Fruit fly (Drosophila melanogaster): ENCODE results near the gene CG44532.

The CG44532 gene

DNA sequence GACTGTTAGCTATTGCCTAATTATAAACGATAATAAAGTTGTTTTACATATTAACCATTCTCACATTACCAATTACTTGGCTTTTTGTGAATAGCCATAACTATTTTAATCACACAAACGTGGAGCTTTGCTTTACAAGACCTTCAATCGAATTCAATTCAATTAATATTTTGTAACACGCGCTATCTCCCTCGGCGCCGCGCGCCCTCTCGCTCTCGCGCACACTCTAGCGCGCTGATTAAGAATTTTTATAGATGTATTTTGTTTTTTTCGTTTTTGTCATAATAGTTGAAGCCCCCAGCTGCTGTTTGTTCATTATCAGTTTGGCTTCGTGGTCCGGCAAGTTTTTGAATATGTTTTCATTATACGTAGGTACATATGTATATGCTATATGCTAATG, 39.2 kb downstream of the CG44532 start:
- TF ChIP-seq Snoo (tag; optimal IDR thresholded peaks at IDR 0.05) (no peak), CG8301 (tag; optimal IDR thresholded peaks at IDR 0.05) (no peak), CG17806 (tag; optimal IDR thresholded peaks at IDR 0.05) (no peak)

DNA sequence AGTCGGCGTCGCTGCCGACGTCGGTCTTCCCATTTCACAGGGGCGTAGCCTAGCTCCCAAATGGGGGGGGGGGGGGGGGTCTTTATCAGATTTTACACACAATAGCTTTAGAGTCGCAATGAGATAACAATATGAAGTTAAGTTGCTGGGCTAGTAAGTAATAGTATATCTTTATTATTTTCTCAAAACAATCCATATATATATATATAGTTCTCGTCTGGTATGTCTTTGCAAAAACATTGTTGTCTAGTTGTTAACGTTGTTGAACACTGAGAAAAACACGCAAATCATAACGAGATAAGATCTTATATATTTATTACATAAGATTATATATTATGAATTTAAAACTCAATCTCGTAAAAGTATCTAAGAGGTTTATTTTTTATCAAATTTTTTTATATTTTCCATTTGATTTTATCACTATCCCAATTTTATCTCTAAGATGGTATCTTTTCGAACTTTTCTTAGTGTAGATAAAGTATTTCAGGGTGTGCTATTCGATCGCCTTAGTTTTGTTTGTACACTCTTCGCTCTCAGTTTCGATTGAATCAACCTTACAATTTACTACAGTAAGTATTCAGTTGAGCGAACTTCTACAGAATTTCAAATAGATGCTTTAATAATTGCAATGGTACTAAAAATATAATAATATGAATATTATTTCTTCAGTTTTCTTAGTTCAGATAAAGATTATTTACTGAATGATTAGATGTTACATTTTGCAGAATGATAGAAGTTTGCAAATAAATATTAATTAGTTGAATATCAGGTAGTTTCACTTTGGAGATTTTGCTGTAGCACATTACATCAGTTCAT, 40.2 kb downstream of the CG44532 start:
- TF ChIP-seq CG14655 (GFP tag; optimal IDR thresholded peaks at IDR 0.05) (peak; percentile 67), CG9948 (tag; optimal IDR thresholded peaks at IDR 0.05) (peak; percentile 51), CG8301 (tag; optimal IDR thresholded peaks at IDR 0.05) (peak; percentile 6), EcR (GFP tag; optimal IDR thresholded peaks at IDR 0.05) (no peak), D1 (tag; optimal IDR thresholded peaks at IDR 0.05) (no peak), CG17806 (tag; optimal IDR thresholded peaks at IDR 0.05) (peak; percentile 49), CG4496 (GFP tag; IDR thresholded peaks at IDR 0.05) (peak; percentile 87), Snoo (tag; optimal IDR thresholded peaks at IDR 0.05) (no peak), CG10348 (GFP tag; IDR thresholded peaks at IDR 0.05) (peak; percentile 62), CG12605 (GFP tag; IDR thresholded peaks at IDR 0.05) (peak; percentile 77), Pif1B (GFP tag; optimal IDR thresholded peaks at IDR 0.05) (peak; percentile 4), Pif1A (GFP tag; optimal IDR thresholded peaks at IDR 0.05) (no peak), CG15710 (tag; optimal IDR thresholded peaks at IDR 0.05) (peak; percentile 58), Ets98B (GFP tag; IDR thresholded peaks at IDR 0.05) (peak; percentile 91), rn (GFP tag; IDR thresholded peaks at IDR 0.05) (peak; percentile 55; the same call in 1 of the 2 replicates), fd96Ca (GFP tag; IDR thresholded peaks at IDR 0.05) (peak; percentile 91), CG8159 (tag; optimal IDR thresholded peaks at IDR 0.05) (peak; percentile 52), CG13204 (GFP tag; optimal IDR thresholded peaks at IDR 0.05) (no peak), gl (tag; optimal IDR thresholded peaks at IDR 0.05) (no peak), CG32121 (GFP tag; IDR thresholded peaks at IDR 0.05) (peak; percentile 82), CG34367 (tag; optimal IDR thresholded peaks at IDR 0.05) (peak; percentile 33)

DNA sequence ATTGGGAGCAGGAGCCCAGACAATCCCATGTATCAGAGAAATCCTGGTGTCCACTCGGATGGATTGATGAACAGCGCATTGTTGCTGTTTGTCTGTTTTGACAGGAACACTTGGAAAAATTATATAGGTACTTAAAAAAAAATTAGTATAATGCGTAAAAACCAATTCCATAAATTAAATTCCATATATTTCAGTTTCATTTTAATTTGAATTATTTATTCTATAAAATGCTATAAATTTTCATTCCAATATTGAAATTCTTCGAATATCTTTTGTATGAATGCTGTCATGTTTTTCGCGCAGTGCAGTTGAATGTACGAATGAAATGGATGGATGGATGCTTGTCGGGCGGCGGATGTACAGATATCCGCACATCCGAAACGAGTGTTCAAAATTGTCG, 48.9 kb downstream of the CG44532 start, which contains the start of gene SmydA-9:
Gene SmydA-9 (minus strand): TSS at position 101 of the 400 bp plus-strand sequence.
- no peak for TF ChIP-seq CG14655 (GFP tag; optimal IDR thresholded peaks at IDR 0.05)
- TF ChIP-seq CG8159 (tag; optimal IDR thresholded peaks at IDR 0.05) = no peak
- 0 out of 3 replicates have a peak, but pooled peaks have one; percentile 12 for TF ChIP-seq CG4496 (GFP tag; IDR thresholded peaks at IDR 0.05)
- TF ChIP-seq CG32121 (GFP tag; IDR thresholded peaks at IDR 0.05) = no peak; the same call in 1 of the 2 replicates
- TF ChIP-seq EcR (GFP tag; optimal IDR thresholded peaks at IDR 0.05) = no peak
- no peak for TF ChIP-seq CG34367 (tag; optimal IDR thresholded peaks at IDR 0.05)
- TF ChIP-seq CG12605 (GFP tag; IDR thresholded peaks at IDR 0.05) = no peak

Measured in whole organism, pupa.